Worm (Caenorhabditis elegans) whole organism, mixed stage, embryonic: ENCODE measurements around the gene F56D1.1.

ENCODE experiments used
- bed-3 ChIP-seq: fragments of 200-800 bp; sonication (Bioruptor generic); optimal IDR thresholded peaks from 3 replicates; lab custom pipeline; 2018; ENCODE audit warnings: mild to moderate bottlenecking, missing genetic modification characterization, moderate library complexity, missing compliant biosample characterization
- ceh-83 ChIP-seq: fragments of 200-800 bp; sonication (Bioruptor generic); optimal IDR thresholded peaks from 2 replicates; lab custom pipeline; 2018; ENCODE audit warnings: mild to moderate bottlenecking, missing genetic modification characterization, missing compliant biosample characterization
- ces-1 ChIP-seq: fragments of 150-350 bp; optimal IDR thresholded peaks from 2 replicates; lab custom pipeline; 2014; ENCODE audit warnings: missing biosample characterization, missing genetic modification reagents, missing genetic modification characterization
- cnd-1 ChIP-seq: fragments of 200-800 bp; sonication (Bioruptor generic); optimal IDR thresholded peaks from 2 replicates; lab custom pipeline; 2018; ENCODE audit warnings: mild to moderate bottlenecking, missing genetic modification characterization, missing compliant biosample characterization
- elt-1 ChIP-seq: sonication (generic microtip); optimal IDR thresholded peaks from 2 replicates; lab custom pipeline; 2017; ENCODE audit warnings: missing genetic modification characterization, mild to moderate bottlenecking, missing compliant biosample characterization, antibody characterized with exemption, moderate library complexity, borderline replicate concordance; ENCODE audit not compliant: insufficient read depth
- ham-2 ChIP-seq: fragments of 200-800 bp; sonication (Bioruptor generic); optimal IDR thresholded peaks from 2 replicates; lab custom pipeline; 2018; ENCODE audit warnings: mild to moderate bottlenecking, missing genetic modification characterization, missing compliant biosample characterization
- lin-13 ChIP-seq: fragments of 150-350 bp; optimal IDR thresholded peaks from 2 replicates; lab custom pipeline; 2014; ENCODE audit warnings: missing biosample characterization, missing genetic modification characterization
- lin-32 ChIP-seq: fragments of 200-800 bp; sonication (Bioruptor generic); optimal IDR thresholded peaks from 2 replicates; lab custom pipeline; 2018; ENCODE audit warnings: mild to moderate bottlenecking, missing genetic modification characterization, missing compliant biosample characterization
- nhr-237 ChIP-seq: fragments of 150-350 bp; optimal IDR thresholded peaks from 2 replicates; lab custom pipeline; 2014; ENCODE audit warnings: missing biosample characterization, missing genetic modification characterization
- nhr-28 ChIP-seq: fragments of 150-350 bp; optimal IDR thresholded peaks from 2 replicates; lab custom pipeline; 2014; ENCODE audit warnings: missing biosample characterization, missing genetic modification characterization
- pha-4 ChIP-seq: fragments of 150-350 bp; optimal IDR thresholded peaks from 2 replicates; lab custom pipeline; 2018; ENCODE audit warnings: missing biosample characterization, missing genetic modification reagents, missing genetic modification characterization
- sem-2 ChIP-seq: fragments of 200-800 bp; sonication (Bioruptor generic); optimal IDR thresholded peaks from 2 replicates; lab custom pipeline; 2018; ENCODE audit warnings: mild to moderate bottlenecking, missing genetic modification characterization, missing compliant biosample characterization

DNA sequence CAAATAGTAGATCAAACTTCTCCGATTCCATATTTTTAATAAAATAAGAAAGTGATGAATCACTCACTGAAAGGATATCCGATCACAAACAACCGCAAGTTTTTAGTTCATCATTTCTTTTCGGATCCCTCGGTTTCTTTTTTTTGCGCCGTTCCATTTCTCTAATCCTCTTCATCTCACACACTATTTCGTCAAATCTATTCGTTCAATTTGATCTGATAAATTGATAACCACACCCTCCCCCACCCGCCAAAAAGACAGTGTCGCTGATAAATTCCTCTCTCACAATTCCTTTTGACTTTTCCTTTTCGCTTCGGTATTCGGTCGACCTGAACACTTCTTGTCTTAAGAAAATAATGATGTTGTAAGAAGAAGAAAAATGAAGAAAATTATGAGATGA, 18.9 kb upstream of the F56D1.1 start:
- TF ChIP-seq ceh-83 (GFP tag; lab: Kevin White, UChicago) (no peak), elt-1 (tag; lab: Kevin White, UChicago) (no peak), lin-13 (tag; lab: Kevin White, UChicago) (no peak), ces-1 (GFP tag; lab: Kevin White, UChicago) (no peak), ham-2 (GFP tag; lab: Kevin White, UChicago) (no peak), nhr-237 (tag; lab: Kevin White, UChicago) (no peak), bed-3 (GFP tag; lab: Kevin White, UChicago) (no peak), pha-4 (tag; lab: Kevin White, UChicago) (no peak), nhr-28 (no peak), sem-2 (no peak), cnd-1 (tag; lab: Kevin White, UChicago) (no peak), lin-32 (no peak)
